Fruit fly (Drosophila melanogaster) whole organism, embryonic: ENCODE results near the gene Gr63a.
A peak's percentile ranks its signal among the peaks of the same experiment; 100 is the strongest.

Source experiments
- Abd-B ChIP-seq: fragments of 200-800 bp; sonication (Bioruptor generic); optimal IDR thresholded peaks from 2 replicates; lab custom pipeline; 2018; ENCODE audit warnings: missing biosample characterization, mild to moderate bottlenecking, missing genetic modification characterization, moderate library complexity
- Ada2b ChIP-seq: fragments of 200-800 bp; sonication (Bioruptor generic); IDR thresholded peaks from 2 replicates; pipeline ENCODE4 v1.3.6; 2022; ENCODE audit warnings: missing biosample characterization, missing genetic modification characterization
- Asciz ChIP-seq: fragments of 200-800 bp; sonication (Bioruptor generic); optimal IDR thresholded peaks from 2 replicates; lab custom pipeline; 2017; ENCODE audit warnings: missing biosample characterization, mild to moderate bottlenecking, missing genetic modification characterization, missing genetic modification reagents
- Atf6 ChIP-seq: fragments of 200-800 bp; sonication (Bioruptor generic); IDR thresholded peaks from 2 replicates; pipeline ENCODE4 v1.3.6; 2022; ENCODE audit warnings: missing biosample characterization, missing genetic modification characterization
- B-H2 ChIP-seq: fragments of 200-800 bp; sonication (Bioruptor generic); optimal IDR thresholded peaks from 2 replicates; lab custom pipeline; 2018; ENCODE audit warnings: missing biosample characterization, mild to moderate bottlenecking, missing genetic modification characterization
- BEAF-32 ChIP-seq: fragments of 200-800 bp; sonication (Bioruptor generic); optimal IDR thresholded peaks from 3 replicates; lab custom pipeline; 2017; ENCODE audit warnings: missing biosample characterization, missing genetic modification characterization, mild to moderate bottlenecking, moderate library complexity, missing genetic modification reagents
- CG13424 ChIP-seq: fragments of 200-800 bp; sonication (Bioruptor generic); optimal IDR thresholded peaks from 2 replicates; lab custom pipeline; 2019; ENCODE audit warnings: missing biosample characterization, mild to moderate bottlenecking, missing genetic modification characterization, moderate library complexity
- CG14050 ChIP-seq: fragments of 200-800 bp; sonication (Bioruptor generic); IDR thresholded peaks from 3 replicates; pipeline ENCODE4 v1.3.6; 2022; ENCODE audit warnings: missing biosample characterization, missing genetic modification characterization
- CG17359 ChIP-seq: fragments of 200-800 bp; sonication (Bioruptor generic); optimal IDR thresholded peaks from 3 replicates; lab custom pipeline; 2018; ENCODE audit warnings: missing biosample characterization, mild to moderate bottlenecking, missing genetic modification characterization, moderate library complexity
- CG17568 ChIP-seq: fragments of 200-800 bp; sonication (Bioruptor generic); optimal IDR thresholded peaks from 2 replicates; lab custom pipeline; 2018; ENCODE audit warnings: missing biosample characterization, mild to moderate bottlenecking, missing genetic modification characterization, moderate library complexity
- CG1792 ChIP-seq: fragments of 200-800 bp; sonication (Bioruptor generic); optimal IDR thresholded peaks from 2 replicates; lab custom pipeline; 2016; ENCODE audit warnings: missing biosample characterization, missing genetic modification characterization
- CG2116 ChIP-seq: fragments of 200-800 bp; sonication (Bioruptor generic); optimal IDR thresholded peaks from 3 replicates; lab custom pipeline; 2018; ENCODE audit warnings: missing biosample characterization, mild to moderate bottlenecking, missing genetic modification characterization
- CG2120 ChIP-seq: fragments of 200-800 bp; sonication (Bioruptor generic); optimal IDR thresholded peaks from 3 replicates; lab custom pipeline; 2016; ENCODE audit warnings: missing biosample characterization, missing genetic modification characterization
- CG31224 ChIP-seq: fragments of 200-800 bp; sonication (Bioruptor generic); IDR thresholded peaks from 2 replicates; pipeline ENCODE4 v1.3.6; 2022; ENCODE audit warnings: missing biosample characterization, missing genetic modification characterization
- CG31441 ChIP-seq: fragments of 200-800 bp; sonication (Bioruptor generic); IDR thresholded peaks from 2 replicates; pipeline ENCODE4 v1.3.6; 2022; ENCODE audit warnings: missing biosample characterization, missing genetic modification characterization
- CG34422 ChIP-seq: fragments of 200-800 bp; sonication (Bioruptor generic); IDR thresholded peaks from 3 replicates; pipeline ENCODE4 v1.3.6; 2022; ENCODE audit warnings: missing biosample characterization, missing genetic modification characterization
- CG43689 ChIP-seq: fragments of 200-800 bp; sonication (Bioruptor generic); IDR thresholded peaks from 2 replicates; pipeline ENCODE4 v1.3.6; 2022; ENCODE audit warnings: missing biosample characterization, missing genetic modification characterization
- CG6254 ChIP-seq: fragments of 200-800 bp; sonication (Bioruptor generic); optimal IDR thresholded peaks from 3 replicates; lab custom pipeline; 2017; ENCODE audit warnings: mild to moderate bottlenecking, missing biosample characterization, missing genetic modification reagents, missing genetic modification characterization
- CG6272 ChIP-seq: fragments of 200-800 bp; sonication (Bioruptor generic); IDR thresholded peaks from 2 replicates; pipeline ENCODE4 v1.3.6; 2022; ENCODE audit warnings: missing biosample characterization, missing genetic modification characterization
- CG7963 ChIP-seq: fragments of 200-800 bp; sonication (Bioruptor generic); IDR thresholded peaks from 3 replicates; pipeline ENCODE4 v1.3.6; 2022; ENCODE audit warnings: missing biosample characterization, missing genetic modification characterization; ENCODE audit not compliant: partially characterized antibody
- CG8478 ChIP-seq: fragments of >200 bp; optimal IDR thresholded peaks from 2 replicates; lab custom pipeline; 2018
- CG8765 ChIP-seq: fragments of 200-800 bp; sonication (Bioruptor generic); IDR thresholded peaks from 2 replicates; pipeline ENCODE4 v1.3.6; 2022; ENCODE audit warnings: missing biosample characterization, missing genetic modification characterization
- CG9932 ChIP-seq: fragments of 200-800 bp; sonication (Bioruptor generic); IDR thresholded peaks from 2 replicates; pipeline ENCODE4 v1.3.6; 2022; ENCODE audit warnings: missing biosample characterization, missing genetic modification characterization
- D ChIP-seq, 2 experiments: fragments of 200-800 bp in 1 of 2; fragments of >200 bp in 1 of 2; sonication (Bioruptor generic) in 1 of 2; optimal IDR thresholded peaks; 2 replicates in 1 of 2; 3 replicates in 1 of 2; lab custom pipeline; 2017; ENCODE audit warnings: mild to moderate bottlenecking in 1 of 2, missing biosample characterization in 1 of 2, missing genetic modification characterization in 1 of 2, missing genetic modification reagents in 1 of 2
- Deaf1 ChIP-seq: fragments of 200-800 bp; optimal IDR thresholded peaks from 3 replicates; lab custom pipeline; 2019; ENCODE audit warnings: missing biosample characterization, mild to moderate bottlenecking, missing genetic modification characterization, moderate library complexity
- Fer1 ChIP-seq: fragments of 200-800 bp; sonication (Bioruptor generic); optimal IDR thresholded peaks from 2 replicates; lab custom pipeline; 2017; ENCODE audit warnings: missing biosample characterization, mild to moderate bottlenecking, missing genetic modification characterization
- HHEX ChIP-seq: fragments of 200-800 bp; sonication (Bioruptor generic); optimal IDR thresholded peaks from 3 replicates; lab custom pipeline; 2017; ENCODE audit warnings: missing biosample characterization, mild to moderate bottlenecking, missing genetic modification characterization, missing genetic modification reagents
- Hand ChIP-seq: fragments of 200-800 bp; sonication (Bioruptor generic); optimal IDR thresholded peaks from 2 replicates; lab custom pipeline; 2017; ENCODE audit warnings: mild to moderate bottlenecking, missing biosample characterization, missing genetic modification reagents, missing genetic modification characterization
- HmgZ ChIP-seq: fragments of 200-800 bp; sonication (Bioruptor generic); optimal IDR thresholded peaks from 2 replicates; lab custom pipeline; 2018; ENCODE audit warnings: missing biosample characterization, mild to moderate bottlenecking, missing genetic modification characterization
- Kr ChIP-seq: fragments of 200-800 bp; sonication (Bioruptor generic); optimal IDR thresholded peaks from 2 replicates; lab custom pipeline; 2017; ENCODE audit warnings: missing biosample characterization, mild to moderate bottlenecking, missing genetic modification characterization
- MESR4 ChIP-seq: fragments of 200-800 bp; sonication (Bioruptor generic); optimal IDR thresholded peaks from 2 replicates; lab custom pipeline; 2018; ENCODE audit warnings: missing biosample characterization, mild to moderate bottlenecking, missing genetic modification characterization, moderate library complexity
- NFAT ChIP-seq: fragments of 200-800 bp; sonication (Bioruptor generic); IDR thresholded peaks from 2 replicates; pipeline ENCODE4 v1.3.6; 2022; ENCODE audit warnings: missing biosample characterization, missing genetic modification characterization
- Nf-YB ChIP-seq: fragments of 200-800 bp; sonication (Bioruptor generic); optimal IDR thresholded peaks from 3 replicates; lab custom pipeline; 2019; ENCODE audit warnings: missing biosample characterization, mild to moderate bottlenecking, missing genetic modification characterization, moderate library complexity
- Nf-YC ChIP-seq: fragments of 200-800 bp; optimal IDR thresholded peaks from 3 replicates; lab custom pipeline; 2019; ENCODE audit warnings: missing biosample characterization, mild to moderate bottlenecking, missing genetic modification characterization, moderate library complexity
- Oli ChIP-seq: fragments of 200-800 bp; sonication (Bioruptor generic); optimal IDR thresholded peaks from 2 replicates; lab custom pipeline; 2018; ENCODE audit warnings: missing biosample characterization, mild to moderate bottlenecking, missing genetic modification characterization, moderate library complexity
- Ravus ChIP-seq: fragments of 200-800 bp; sonication (Bioruptor generic); IDR thresholded peaks from 2 replicates; pipeline ENCODE4 v1.3.6; 2022; ENCODE audit warnings: missing biosample characterization, missing genetic modification characterization
- Rx ChIP-seq: fragments of 200-800 bp; sonication (Bioruptor generic); IDR thresholded peaks from 2 replicates; pipeline ENCODE4 v1.3.6; 2022; ENCODE audit warnings: missing biosample characterization, missing genetic modification characterization
- Side ChIP-seq: fragments of 200-800 bp; sonication (Bioruptor generic); optimal IDR thresholded peaks from 2 replicates; lab custom pipeline; 2016; ENCODE audit warnings: missing biosample characterization, missing genetic modification characterization
- amos ChIP-seq: fragments of 200-800 bp; sonication (Bioruptor generic); IDR thresholded peaks from 2 replicates; pipeline ENCODE4 v1.3.6; 2022; ENCODE audit warnings: missing biosample characterization, missing genetic modification characterization; ENCODE audit not compliant: partially characterized antibody
- cad ChIP-seq: fragments of >200 bp; optimal IDR thresholded peaks from 2 replicates; lab custom pipeline; 2017; ENCODE audit warnings: missing biosample characterization, missing genetic modification characterization
- cas ChIP-seq: fragments of 200-800 bp; sonication (Bioruptor generic); IDR thresholded peaks from 2 replicates; pipeline ENCODE4 v1.3.6; 2022; ENCODE audit warnings: missing biosample characterization, missing genetic modification characterization
- ci ChIP-seq: fragments of 200-800 bp; sonication (Bioruptor generic); IDR thresholded peaks from 3 replicates; pipeline ENCODE4 v1.3.6; 2022; ENCODE audit warnings: missing biosample characterization, missing genetic modification characterization
- eve ChIP-seq, 2 experiments: fragments of >200 bp; optimal IDR thresholded peaks; 2 replicates each; lab custom pipeline; 2017; ENCODE audit warnings: missing biosample characterization in 2 of 2, missing genetic modification characterization in 2 of 2
- fru ChIP-seq: fragments of >200 bp; optimal IDR thresholded peaks from 2 replicates; lab custom pipeline; 2017
- ham ChIP-seq: fragments of 200-800 bp; sonication (Bioruptor generic); IDR thresholded peaks from 2 replicates; pipeline ENCODE4 v1.3.6; 2022; ENCODE audit warnings: missing biosample characterization, missing genetic modification characterization
- lov ChIP-seq, 2 experiments: fragments of 200-800 bp in 1 of 2; fragments of >200 bp in 1 of 2; sonication (Bioruptor generic) in 1 of 2; IDR thresholded peaks in 1 of 2; optimal IDR thresholded peaks in 1 of 2; 2 replicates in 1 of 2; 3 replicates in 1 of 2; pipeline versions ENCODE4 v1.3.6 to Lab custom; 2017 to 2022; ENCODE audit warnings: missing biosample characterization in 1 of 2, missing genetic modification characterization in 1 of 2
- sd ChIP-seq: fragments of 200-800 bp; sonication (Bioruptor generic); optimal IDR thresholded peaks from 3 replicates; lab custom pipeline; 2018; ENCODE audit warnings: missing biosample characterization, mild to moderate bottlenecking, missing genetic modification characterization, moderate library complexity
- sob ChIP-seq: fragments of 200-800 bp; sonication (Bioruptor generic); IDR thresholded peaks from 2 replicates; pipeline ENCODE4 v1.3.6; 2022; ENCODE audit warnings: missing biosample characterization, missing genetic modification characterization
- toy ChIP-seq: fragments of 200-800 bp; sonication (Bioruptor generic); IDR thresholded peaks from 2 replicates; pipeline ENCODE4 v1.3.6; 2022; ENCODE audit warnings: missing biosample characterization, missing genetic modification characterization
- ttk ChIP-seq: fragments of 200-800 bp; sonication (Bioruptor generic); IDR thresholded peaks from 2 replicates; pipeline ENCODE4 v2.1.2; 2022; ENCODE audit warnings: missing biosample characterization, missing genetic modification characterization
- vfl ChIP-seq: fragments of 200-800 bp; sonication (Bioruptor generic); optimal IDR thresholded peaks from 2 replicates; lab custom pipeline; 2016; ENCODE audit warnings: missing biosample characterization, missing genetic modification characterization

Gene Gr63a

DNA sequence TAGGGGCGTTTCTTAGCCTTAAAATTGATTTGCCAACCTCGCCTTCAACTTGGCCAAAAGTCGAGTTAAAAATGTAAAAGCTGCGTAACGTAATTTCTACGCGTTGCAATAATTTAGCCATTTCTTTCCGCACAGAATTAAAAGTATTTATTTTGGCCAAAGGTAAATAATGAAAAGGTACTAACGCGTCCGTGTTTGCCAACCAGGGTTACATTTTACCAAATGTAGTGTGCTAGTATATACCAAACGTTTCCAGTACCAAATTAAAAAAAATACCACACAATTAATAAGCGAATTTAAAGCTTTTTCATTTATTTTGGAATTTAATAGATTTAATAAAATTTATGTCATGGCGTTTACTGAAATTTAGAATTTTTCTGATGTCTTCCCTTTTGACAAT is 2.6 kb upstream of the Gr63a start, which contains the start of gene Ccz1 (continued):
- TF ChIP-seq HmgZ (tag; lab: Kevin White, UChicago): peak; percentile 79
- no peak for TF ChIP-seq toy (GFP tag; lab: Robert Waterston, UW)
- no peak for TF ChIP-seq Oli (tag; lab: Kevin White, UChicago)
- TF ChIP-seq CG8765 (GFP tag; lab: Robert Waterston, UW): no peak
- no peak for TF ChIP-seq NFAT
- no peak for TF ChIP-seq CG31441 (GFP tag; lab: Robert Waterston, UW)
- no peak for TF ChIP-seq CG31224 (GFP tag; lab: Robert Waterston, UW)
- TF ChIP-seq amos (GFP tag; lab: Robert Waterston, UW): no peak
- TF ChIP-seq Ada2b (GFP tag; lab: Robert Waterston, UW): no peak
- no peak for TF ChIP-seq CG6272
- TF ChIP-seq CG2116: peak; percentile 95
- TF ChIP-seq CG14050 (GFP tag; lab: Robert Waterston, UW): no peak
- TF ChIP-seq Hand: no peak
- no peak for TF ChIP-seq CG8478
- no peak for TF ChIP-seq D (optimal IDR thresholded peaks at IDR 0.05; lab: Kevin White, UChicago)
- peak; percentile 21 for TF ChIP-seq D (GFP tag; optimal IDR thresholded peaks at IDR 0.05; lab: Kevin White, UChicago)
- TF ChIP-seq CG34422 (GFP tag; lab: Robert Waterston, UW): no peak
- TF ChIP-seq lov (optimal IDR thresholded peaks at IDR 0.05; lab: Kevin White, UChicago): no peak
- no peak for TF ChIP-seq lov (GFP tag; IDR thresholded peaks at IDR 0.05; lab: Robert Waterston, UW)
- no peak for TF ChIP-seq CG7963 (GFP tag; lab: Robert Waterston, UW)
- peak; percentile 71 for TF ChIP-seq CG13424 (tag; lab: Kevin White, UChicago)
- TF ChIP-seq MESR4: peak; percentile 37
- peak; percentile 75 for TF ChIP-seq CG17359
- TF ChIP-seq ham (GFP tag; lab: Robert Waterston, UW): no peak
- peak; percentile 9 for TF ChIP-seq Abd-B (GFP tag; lab: Kevin White, UChicago)
- TF ChIP-seq Deaf1 (tag; lab: Kevin White, UChicago): no peak
- peak; percentile 13 for TF ChIP-seq Nf-YC (tag; lab: Kevin White, UChicago)
- no peak for TF ChIP-seq eve (GFP tag; optimal IDR thresholded peaks at IDR 0.05; lab: Kevin White, UChicago)
- TF ChIP-seq HHEX: peak; percentile 68
- peak; percentile 57 for TF ChIP-seq sd
- no peak for TF ChIP-seq ci (GFP tag; lab: Robert Waterston, UW)
- TF ChIP-seq cad (GFP tag; lab: Kevin White, UChicago): no peak
- peak; percentile 50 for TF ChIP-seq vfl
- no peak for TF ChIP-seq CG43689 (GFP tag; lab: Robert Waterston, UW)
- no peak for TF ChIP-seq CG6254 (GFP tag; lab: Kevin White, UChicago)
- no peak for TF ChIP-seq Ravus (GFP tag; lab: Robert Waterston, UW)
- no peak for TF ChIP-seq Rx
- TF ChIP-seq Kr: no peak
- peak; percentile 79 for TF ChIP-seq CG2120 (GFP tag; lab: Kevin White, UChicago)
- peak; percentile 54 for TF ChIP-seq Fer1
- TF ChIP-seq cas (GFP tag; lab: Robert Waterston, UW): no peak
- no peak for TF ChIP-seq fru (lab: Kevin White, UChicago)
- no peak for TF ChIP-seq ttk
- peak; percentile 28 for TF ChIP-seq BEAF-32 (GFP tag; lab: Kevin White, UChicago)
- peak; percentile 57 for TF ChIP-seq Side (GFP tag; lab: Kevin White, UChicago)
- no peak for TF ChIP-seq sob (GFP tag; lab: Robert Waterston, UW)
- no peak for TF ChIP-seq CG9932 (GFP tag; lab: Robert Waterston, UW)
- peak; percentile 76 for TF ChIP-seq B-H2 (GFP tag; lab: Kevin White, UChicago)
- peak; percentile 60 for TF ChIP-seq CG1792 (GFP tag; lab: Kevin White, UChicago)
- TF ChIP-seq Nf-YB: peak; percentile 25
- TF ChIP-seq Atf6: no peak
- TF ChIP-seq CG17568 (GFP tag; lab: Kevin White, UChicago): peak; percentile 63
- peak; percentile 68 for TF ChIP-seq Asciz
